Worm (Caenorhabditis elegans) whole organism, L1 larva: ENCODE results near the gene drap-1.

Source experiments
- C04F5.9 ChIP-seq: sonication (generic microtip); optimal IDR thresholded peaks from 2 replicates; lab custom pipeline; 2016; ENCODE audit warnings: missing genetic modification characterization, missing compliant biosample characterization
- C16A3.4 ChIP-seq: fragments of 150-350 bp; optimal IDR thresholded peaks from 2 replicates; lab custom pipeline; 2014; ENCODE audit warnings: missing biosample characterization, missing genetic modification characterization
- Y116A8C.19 ChIP-seq: sonication (generic microtip); optimal IDR thresholded peaks from 2 replicates; lab custom pipeline; 2016; ENCODE audit warnings: missing compliant biosample characterization, missing genetic modification characterization, borderline replicate concordance
- aha-1 ChIP-seq: fragments of 150-350 bp; optimal IDR thresholded peaks from 2 replicates; lab custom pipeline; 2014; ENCODE audit warnings: missing biosample characterization, missing genetic modification characterization
- alr-1 ChIP-seq: fragments of 200-800 bp; sonication (Bioruptor generic); optimal IDR thresholded peaks from 2 replicates; lab custom pipeline; 2018; ENCODE audit warnings: borderline replicate concordance, mild to moderate bottlenecking, missing genetic modification characterization, missing compliant biosample characterization
- blmp-1 ChIP-seq: fragments of 150-350 bp; optimal IDR thresholded peaks from 2 replicates; lab custom pipeline; 2014; ENCODE audit warnings: missing biosample characterization, missing genetic modification characterization
- ceh-63 ChIP-seq: fragments of 200-800 bp; sonication (Bioruptor generic); optimal IDR thresholded peaks from 2 replicates; lab custom pipeline; 2018; ENCODE audit warnings: mild to moderate bottlenecking, missing genetic modification characterization, missing compliant biosample characterization
- ceh-8 ChIP-seq: fragments of 200-800 bp; sonication (Bioruptor generic); optimal IDR thresholded peaks from 2 replicates; lab custom pipeline; 2018; ENCODE audit warnings: mild to moderate bottlenecking, missing genetic modification characterization, moderate library complexity, missing compliant biosample characterization
- ceh-82 ChIP-seq, 3 experiments: fragments of 150-350 bp in 1 of 3; sonication (generic microtip) in 2 of 3; optimal IDR thresholded peaks; 2 replicates each; lab custom pipeline; 2014 to 2017; ENCODE audit warnings: missing biosample characterization in 3 of 3, missing genetic modification characterization in 3 of 3
- ceh-88 ChIP-seq: fragments of 200-800 bp; sonication (Bioruptor generic); IDR thresholded peaks from 2 replicates; pipeline ENCODE4 v1.3.6; 2022; ENCODE audit warnings: missing genetic modification characterization, missing compliant biosample characterization
- ceh-90 ChIP-seq: sonication (generic microtip); optimal IDR thresholded peaks from 2 replicates; lab custom pipeline; 2016; ENCODE audit warnings: missing genetic modification characterization, missing compliant biosample characterization
- dpl-1 ChIP-seq, 3 experiments: fragments of 150-350 bp in 2 of 3; sonication (generic microtip) in 1 of 3; optimal IDR thresholded peaks; 2 replicates each; lab custom pipeline; 2014 to 2017; ENCODE audit warnings: missing biosample characterization in 3 of 3, missing genetic modification characterization in 3 of 3, missing genetic modification reagents in 3 of 3
- elt-2 ChIP-seq: sonication (generic microtip); optimal IDR thresholded peaks from 2 replicates; lab custom pipeline; 2016; ENCODE audit warnings: missing genetic modification characterization, mild to moderate bottlenecking, inconsistent platforms, missing compliant biosample characterization, missing genetic modification reagents
- fkh-8 ChIP-seq: sonication (generic microtip); optimal IDR thresholded peaks from 2 replicates; lab custom pipeline; 2016; ENCODE audit warnings: mild to moderate bottlenecking, missing genetic modification characterization, missing compliant biosample characterization
- hlh-4 ChIP-seq: sonication (generic microtip); optimal IDR thresholded peaks from 2 replicates; lab custom pipeline; 2016; ENCODE audit warnings: mild to moderate bottlenecking, missing genetic modification characterization, missing compliant biosample characterization
- irx-1 ChIP-seq: sonication (generic microtip); optimal IDR thresholded peaks from 2 replicates; lab custom pipeline; 2016; ENCODE audit warnings: missing genetic modification characterization, missing compliant biosample characterization
- isw-1 ChIP-seq: fragments of 200-800 bp; sonication (Bioruptor generic); IDR thresholded peaks from 2 replicates; pipeline ENCODE4 v1.3.6; 2022; ENCODE audit warnings: missing genetic modification characterization, missing compliant biosample characterization
- jun-1 ChIP-seq: fragments of 150-350 bp; optimal IDR thresholded peaks from 2 replicates; lab custom pipeline; 2014; ENCODE audit warnings: missing biosample characterization, missing genetic modification reagents, missing genetic modification characterization
- lin-14 ChIP-seq: fragments of 200-800 bp; sonication (Bioruptor generic); optimal IDR thresholded peaks from 2 replicates; lab custom pipeline; 2018; ENCODE audit warnings: mild to moderate bottlenecking, missing genetic modification characterization, moderate library complexity, missing compliant biosample characterization
- mab-9 ChIP-seq: fragments of 200-800 bp; sonication (Bioruptor generic); IDR thresholded peaks from 2 replicates; pipeline ENCODE4 v1.3.6; 2022; ENCODE audit warnings: missing genetic modification reagents, missing genetic modification characterization, missing compliant biosample characterization
- mef-2 ChIP-seq: fragments of 150-350 bp; optimal IDR thresholded peaks from 2 replicates; lab custom pipeline; 2014; ENCODE audit warnings: missing biosample characterization, missing genetic modification characterization
- nhr-19 ChIP-seq: fragments of 200-800 bp; sonication (Bioruptor generic); conservative IDR thresholded peaks from 2 replicates; pipeline ENCODE4 v1.3.6; 2022; ENCODE audit warnings: missing genetic modification characterization, missing compliant biosample characterization
- nhr-237 ChIP-seq: fragments of 150-350 bp; optimal IDR thresholded peaks from 2 replicates; lab custom pipeline; 2014; ENCODE audit warnings: missing biosample characterization, missing genetic modification characterization
- nhr-28 ChIP-seq: fragments of 150-350 bp; optimal IDR thresholded peaks from 2 replicates; lab custom pipeline; 2014; ENCODE audit warnings: missing biosample characterization, missing genetic modification characterization
- nhr-47 ChIP-seq: sonication (generic microtip); optimal IDR thresholded peaks from 2 replicates; lab custom pipeline; 2016; ENCODE audit warnings: mild to moderate bottlenecking, missing genetic modification characterization, moderate library complexity, missing compliant biosample characterization
- nhr-77 ChIP-seq: fragments of 150-350 bp; optimal IDR thresholded peaks from 2 replicates; lab custom pipeline; 2014; ENCODE audit warnings: missing biosample characterization, missing genetic modification characterization
- nhr-85 ChIP-seq: sonication (generic microtip); peaks from one replicate; lab custom pipeline; 2016; ENCODE audit warnings: missing genetic modification characterization, inconsistent platforms, missing compliant biosample characterization
- pag-3 ChIP-seq: sonication (generic microtip); optimal IDR thresholded peaks from 2 replicates; lab custom pipeline; 2017; ENCODE audit warnings: missing genetic modification characterization, mild to moderate bottlenecking, missing compliant biosample characterization, antibody characterized with exemption, borderline replicate concordance; ENCODE audit not compliant: insufficient read depth
- pqm-1 ChIP-seq: sonication (generic microtip); optimal IDR thresholded peaks from 3 replicates; lab custom pipeline; 2017; ENCODE audit warnings: missing biosample characterization, missing genetic modification characterization
- rnt-1 ChIP-seq: sonication (generic microtip); optimal IDR thresholded peaks from 2 replicates; lab custom pipeline; 2016; ENCODE audit warnings: mild to moderate bottlenecking, missing genetic modification characterization, moderate library complexity, missing compliant biosample characterization
- skn-1 ChIP-seq: fragments of 150-350 bp; optimal IDR thresholded peaks from 2 replicates; lab custom pipeline; 2014; ENCODE audit warnings: missing biosample characterization, missing genetic modification characterization
- snpc-4 ChIP-seq: fragments of 150-350 bp; optimal IDR thresholded peaks from 2 replicates; lab custom pipeline; 2014; ENCODE audit warnings: missing biosample characterization, missing genetic modification characterization
- snu-23 ChIP-seq: sonication (generic microtip); optimal IDR thresholded peaks from 2 replicates; lab custom pipeline; 2016; ENCODE audit warnings: missing genetic modification characterization, missing compliant biosample characterization
- tlp-1 ChIP-seq: fragments of 150-350 bp; optimal IDR thresholded peaks from 2 replicates; lab custom pipeline; 2014; ENCODE audit warnings: missing biosample characterization, missing genetic modification characterization
- unc-62 ChIP-seq: fragments of 150-350 bp; optimal IDR thresholded peaks from 2 replicates; lab custom pipeline; 2014; ENCODE audit warnings: missing biosample characterization, missing genetic modification reagents, missing genetic modification characterization
- unc-86 ChIP-seq: sonication (generic microtip); optimal IDR thresholded peaks from 2 replicates; lab custom pipeline; 2016; ENCODE audit warnings: missing genetic modification characterization, missing compliant biosample characterization
- xbp-1 ChIP-seq: sonication (generic microtip); optimal IDR thresholded peaks from 2 replicates; lab custom pipeline; 2016; ENCODE audit warnings: missing genetic modification characterization, missing compliant biosample characterization
- zip-4 ChIP-seq: fragments of 200-800 bp; sonication (Bioruptor generic); optimal IDR thresholded peaks from 2 replicates; lab custom pipeline; 2018; ENCODE audit warnings: mild to moderate bottlenecking, missing genetic modification characterization, moderate library complexity, missing compliant biosample characterization

Gene drap-1

DNA sequence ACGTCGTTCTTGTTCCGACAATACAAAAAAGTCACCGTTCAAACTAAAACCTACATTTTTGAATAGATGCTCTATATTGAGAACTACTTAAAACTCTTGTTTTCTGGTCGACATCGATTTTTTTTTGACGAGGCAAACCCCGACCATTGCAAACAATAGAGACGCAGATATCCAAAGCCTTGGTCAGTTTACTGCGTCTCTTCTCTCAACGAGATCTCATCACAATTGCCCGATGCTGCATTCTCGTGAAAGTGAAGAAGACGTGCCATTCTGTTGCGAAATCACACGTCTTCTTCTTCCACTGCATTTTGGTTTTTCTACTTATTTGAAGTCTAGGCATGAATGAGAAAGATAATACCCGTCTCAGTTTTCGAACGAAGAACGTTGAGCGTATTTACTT lies 25.5 kb upstream of the drap-1 start (continued):
- TF ChIP-seq fkh-8, result peak; percentile 64
- TF ChIP-seq ceh-63 (GFP tag; lab: Kevin White, UChicago), result no peak
- peak; percentile 61 for TF ChIP-seq skn-1
- no peak for TF ChIP-seq nhr-77 (tag; lab: Kevin White, UChicago)
- no peak for TF ChIP-seq zip-4
- no peak for TF ChIP-seq ceh-8 (GFP tag; lab: Kevin White, UChicago)
- peak; percentile 36 for TF ChIP-seq nhr-85 (tag; lab: Kevin White, UChicago)
- TF ChIP-seq blmp-1 (tag; lab: Kevin White, UChicago), result peak; percentile 93
- TF ChIP-seq nhr-28, result no peak
- TF ChIP-seq unc-86, result no peak
- TF ChIP-seq dpl-1 (GFP tag; optimal IDR thresholded peaks at IDR 0.05; lab: Kevin White, UChicago), result peak in 2 of 3 experiments; percentile 14 to 35
- TF ChIP-seq Y116A8C.19 (tag; lab: Kevin White, UChicago), result no peak
- TF ChIP-seq xbp-1, result peak; percentile 20
- TF ChIP-seq isw-1 (GFP tag; lab: Robert Waterston, UW), result peak; percentile 26; the same call in 1 of the 2 replicates
- TF ChIP-seq ceh-82 (tag; optimal IDR thresholded peaks at IDR 0.05; lab: Kevin White, UChicago), result peak; percentile 31 to 73 (median 69)
- TF ChIP-seq lin-14, result peak; percentile 90
- TF ChIP-seq pqm-1 (tag; lab: Kevin White, UChicago), result no peak
- no peak for TF ChIP-seq mab-9 (GFP tag; lab: Robert Waterston, UW)
- no peak for TF ChIP-seq elt-2 (tag; lab: Kevin White, UChicago)
- no peak for TF ChIP-seq ceh-88 (GFP tag; lab: Robert Waterston, UW)
- TF ChIP-seq mef-2 (tag; lab: Kevin White, UChicago), result no peak
- no peak for TF ChIP-seq nhr-237
- no peak for TF ChIP-seq pag-3

DNA sequence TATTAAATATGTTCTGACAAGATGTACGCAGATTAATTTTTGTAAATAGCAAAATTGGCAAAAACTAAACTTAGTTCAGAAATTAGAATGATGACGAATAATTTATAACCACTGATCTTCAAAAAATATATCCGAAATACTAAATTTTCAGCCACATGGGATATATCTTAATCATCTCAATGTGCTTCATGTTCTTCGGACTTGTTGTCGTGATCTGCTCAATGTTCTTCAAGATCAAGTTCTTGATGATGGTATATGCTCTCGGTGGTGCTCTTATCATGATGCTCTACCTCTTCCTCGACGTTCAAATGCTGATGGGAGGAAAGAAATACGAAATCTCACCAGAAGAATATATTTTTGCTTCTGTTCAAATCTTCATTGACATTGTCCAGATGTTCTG lies 23.3 kb upstream of the drap-1 start:
- TF ChIP-seq unc-62 (GFP tag; lab: Kevin White, UChicago) (no peak), jun-1 (no peak), ceh-90 (tag; lab: Kevin White, UChicago) (no peak), rnt-1 (tag; lab: Kevin White, UChicago) (no peak), C04F5.9 (no peak), nhr-47 (tag; lab: Kevin White, UChicago) (no peak), snpc-4 (no peak), irx-1 (tag; lab: Kevin White, UChicago) (no peak), nhr-19 (no peak), tlp-1 (tag; lab: Kevin White, UChicago) (no peak), snu-23 (no peak), C16A3.4 (no peak), alr-1 (tag; lab: Kevin White, UChicago) (no peak)
- TF ChIP-seq, all 84 proteins: peak for 0

DNA sequence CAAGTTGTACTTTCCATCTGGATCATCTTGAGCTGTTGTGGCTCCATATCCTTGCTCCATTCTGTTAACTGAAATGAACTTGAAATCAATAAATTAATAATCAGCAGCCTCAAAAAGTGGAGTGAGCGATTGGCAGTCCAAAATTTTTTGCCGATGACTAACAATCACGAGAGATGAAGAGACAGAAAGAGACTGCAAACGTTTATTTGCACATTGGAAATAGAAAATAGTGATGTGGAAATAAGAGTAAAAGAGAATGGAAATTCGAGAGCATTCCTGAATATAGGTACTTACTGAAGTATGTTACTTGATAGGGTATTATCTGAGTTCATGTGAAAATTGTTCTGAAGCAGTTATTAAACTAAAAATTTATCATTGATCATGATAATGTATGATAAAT lies 20.2 kb upstream of the drap-1 start, which contains the start of gene tag-120:
Gene tag-120, minus strand, starts transcription at position 68 of the 400 bp plus-strand sequence.
- TF ChIP-seq aha-1 (tag; lab: Kevin White, UChicago) (no peak), elt-2 (tag; lab: Kevin White, UChicago) (peak; percentile 6)

DNA sequence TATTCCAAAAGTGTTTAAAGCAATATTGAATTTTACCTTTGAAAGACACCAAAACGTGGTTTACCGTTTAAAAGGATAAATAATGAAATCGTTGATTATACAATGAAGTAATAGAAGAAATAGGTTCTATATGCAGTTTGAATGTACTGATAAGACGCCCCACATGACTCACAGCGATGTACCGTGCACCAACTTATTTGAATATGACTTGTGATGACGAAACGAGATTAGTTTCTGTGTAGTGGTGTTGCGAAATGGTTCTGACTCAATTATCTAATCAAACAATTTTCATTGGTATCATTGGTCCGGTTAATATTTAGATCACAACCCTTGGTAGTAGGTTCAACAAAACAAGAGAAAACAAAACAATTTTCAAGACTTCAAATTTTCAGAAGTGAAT lies 18.7 kb upstream of the drap-1 start:
- TF ChIP-seq irx-1 (tag; lab: Kevin White, UChicago) (no peak), unc-62 (GFP tag; lab: Kevin White, UChicago) (no peak), elt-2 (tag; lab: Kevin White, UChicago) (peak; percentile 71), hlh-4 (tag; lab: Kevin White, UChicago) (no peak)
